Fruit fly (Drosophila melanogaster): ENCODE measurements around the gene Tig.

Tig gene

DNA sequence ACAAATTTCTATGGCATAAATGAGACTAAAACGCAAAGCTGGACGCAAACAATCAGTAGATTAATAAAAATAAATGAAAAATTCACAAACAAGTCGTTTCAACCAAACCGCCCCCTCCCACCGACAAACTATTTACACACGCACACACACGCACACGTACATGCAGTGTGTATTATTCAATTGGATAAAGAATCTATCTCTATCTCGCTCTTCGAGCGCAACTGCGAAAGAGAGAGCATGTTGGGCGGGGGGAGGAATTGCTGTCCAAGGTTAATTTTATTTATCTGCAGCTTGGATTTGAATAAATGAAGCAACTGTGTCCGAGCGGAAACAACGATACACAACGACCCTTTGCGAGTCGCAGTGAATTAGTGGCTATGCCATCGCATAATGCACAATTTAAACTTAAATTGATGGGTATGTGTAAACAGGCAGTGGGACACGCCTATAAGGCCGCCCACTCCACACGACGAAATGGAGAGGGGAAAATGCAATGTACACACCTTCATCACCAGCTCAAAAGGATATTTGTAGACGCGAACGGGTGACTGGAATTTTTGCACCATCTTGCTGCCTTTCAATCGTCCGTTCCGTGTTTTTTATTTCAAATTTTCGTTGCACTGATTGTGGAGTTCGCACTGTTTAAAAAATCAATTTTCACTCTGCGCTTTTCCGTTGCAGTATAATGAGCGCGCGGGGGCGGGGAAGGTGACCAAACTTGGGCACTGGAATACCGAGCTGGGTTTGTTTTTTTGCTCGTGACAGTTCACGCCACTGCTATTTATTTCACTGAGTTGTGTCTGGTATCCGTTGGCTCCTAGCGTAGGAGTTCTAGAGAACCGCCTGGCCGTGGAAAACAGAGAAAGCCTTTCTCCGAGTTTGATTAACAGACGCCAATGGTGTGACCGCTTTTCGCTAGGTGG, 32.2 kb upstream of the Tig start, which contains the start of gene retm:
Gene retm, minus strand, starts transcription at position 898 of the 923 bp plus-strand sequence.
- TF ChIP-seq EcR (GFP tag; optimal IDR thresholded peaks at IDR 0.05) = peak; percentile 48
- peak; percentile 21 for TF ChIP-seq CG13204 (GFP tag; optimal IDR thresholded peaks at IDR 0.05)
- no peak for TF ChIP-seq CG12605 (GFP tag; IDR thresholded peaks at IDR 0.05)
- no peak for TF ChIP-seq CG34367 (tag; optimal IDR thresholded peaks at IDR 0.05)
- TF ChIP-seq Snoo (tag; optimal IDR thresholded peaks at IDR 0.05) = no peak
- TF ChIP-seq CG10348 (GFP tag; IDR thresholded peaks at IDR 0.05) = no peak
- no peak for TF ChIP-seq gl (tag; optimal IDR thresholded peaks at IDR 0.05)
- no peak for TF ChIP-seq CG14655 (GFP tag; optimal IDR thresholded peaks at IDR 0.05)
- TF ChIP-seq Ets98B (GFP tag; IDR thresholded peaks at IDR 0.05) = peak; percentile 25; the same call in 1 of the 2 replicates
- TF ChIP-seq CG17806 (tag; optimal IDR thresholded peaks at IDR 0.05) = no peak
- peak; percentile 16; the same call in 1 of the 2 replicates for TF ChIP-seq CG32121 (GFP tag; IDR thresholded peaks at IDR 0.05)
- peak; percentile 20 for TF ChIP-seq Pif1A (GFP tag; optimal IDR thresholded peaks at IDR 0.05)
- TF ChIP-seq Pif1B (GFP tag; optimal IDR thresholded peaks at IDR 0.05) = peak; percentile 6
- no peak for TF ChIP-seq CG9948 (tag; optimal IDR thresholded peaks at IDR 0.05)

DNA sequence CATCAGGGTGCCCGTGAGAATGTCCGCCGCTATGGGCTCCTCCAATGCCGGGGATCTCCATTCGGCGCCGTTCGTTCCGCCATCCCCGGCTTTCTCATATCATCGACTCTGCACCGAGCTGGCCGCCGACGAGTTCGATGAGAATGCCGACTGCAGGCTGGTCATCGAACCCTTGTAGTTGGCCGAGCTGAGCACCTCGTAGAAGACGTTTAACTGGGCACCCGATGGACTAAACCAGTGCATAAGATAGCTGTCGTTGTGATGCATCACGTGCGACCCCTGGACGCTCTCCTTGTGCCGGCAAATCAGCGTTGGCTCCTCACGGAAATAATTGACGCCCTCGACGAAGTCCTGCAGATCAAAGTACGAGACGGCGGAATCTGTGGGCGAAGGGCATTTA, 26.6 kb upstream of the Tig start:
- no peak for TF ChIP-seq Pif1A (GFP tag; optimal IDR thresholded peaks at IDR 0.05)
- TF ChIP-seq EcR (GFP tag; optimal IDR thresholded peaks at IDR 0.05) = peak; percentile 80

- TF ChIP-seq CG32121 (GFP tag; IDR thresholded peaks at IDR 0.05) (no peak), D1 (tag; optimal IDR thresholded peaks at IDR 0.05) (peak; percentile 38), fd96Ca (GFP tag; IDR thresholded peaks at IDR 0.05) (no peak)
These were observed 25.2 kb upstream of the Tig start, which contains the start of gene Acox3 for dm6 chr2L:6448334-6448703. Gene Acox3 (minus strand): TSS chr2L:6448403.

dm6 chr2L:6447581-6448333, 24.6 kb upstream of the Tig start:
- TF ChIP-seq Pif1A (GFP tag; optimal IDR thresholded peaks at IDR 0.05) (no peak), CG13204 (GFP tag; optimal IDR thresholded peaks at IDR 0.05) (peak; percentile 59), CG8301 (tag; optimal IDR thresholded peaks at IDR 0.05) (peak; percentile 25), EcR (GFP tag; optimal IDR thresholded peaks at IDR 0.05) (peak; percentile 48), fd96Ca (GFP tag; IDR thresholded peaks at IDR 0.05) (no peak), Ets98B (GFP tag; IDR thresholded peaks at IDR 0.05) (0 out of 2 replicates have a peak, but pooled peaks have one; percentile 9), CG4496 (GFP tag; IDR thresholded peaks at IDR 0.05) (no peak), CG12605 (GFP tag; IDR thresholded peaks at IDR 0.05) (peak; percentile 59; the same call in 1 of the 2 replicates), CG15710 (tag; optimal IDR thresholded peaks at IDR 0.05) (no peak), gl (tag; optimal IDR thresholded peaks at IDR 0.05) (peak; percentile 21)

dm6 chr2L:6426329-6426728, 3.2 kb upstream of the Tig start:
- TF ChIP-seq CG15710 (tag; optimal IDR thresholded peaks at IDR 0.05) (no peak), CG12605 (GFP tag; IDR thresholded peaks at IDR 0.05) (no peak), CG9948 (tag; optimal IDR thresholded peaks at IDR 0.05) (no peak), Pif1A (GFP tag; optimal IDR thresholded peaks at IDR 0.05) (no peak), CG34367 (tag; optimal IDR thresholded peaks at IDR 0.05) (no peak), Ets98B (GFP tag; IDR thresholded peaks at IDR 0.05) (no peak), Snoo (tag; optimal IDR thresholded peaks at IDR 0.05) (no peak), CG8159 (tag; optimal IDR thresholded peaks at IDR 0.05) (no peak), EcR (GFP tag; optimal IDR thresholded peaks at IDR 0.05) (no peak), D1 (tag; optimal IDR thresholded peaks at IDR 0.05) (no peak), CG4496 (GFP tag; IDR thresholded peaks at IDR 0.05) (no peak), gl (tag; optimal IDR thresholded peaks at IDR 0.05) (no peak), CG10348 (GFP tag; IDR thresholded peaks at IDR 0.05) (no peak)

DNA sequence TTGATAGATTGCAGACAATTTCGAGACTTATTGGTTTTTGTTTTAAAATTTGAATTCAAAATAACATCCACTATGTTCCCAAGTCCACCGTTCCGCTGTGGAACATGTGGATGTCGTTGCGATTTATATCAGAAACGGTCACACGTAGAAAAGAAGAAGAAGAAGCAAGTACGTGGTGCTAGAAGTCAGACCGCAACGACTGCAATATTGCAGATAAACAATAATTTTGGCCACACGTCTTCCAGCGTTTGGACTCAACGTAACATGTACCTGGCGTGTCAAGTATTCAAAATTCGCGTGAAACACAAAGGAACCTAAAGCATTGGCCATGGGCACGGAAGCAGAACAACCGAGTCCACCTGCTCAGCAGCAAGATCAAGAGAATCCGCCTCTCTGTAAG, 1.1 kb upstream of the Tig start, which contains the start of gene Fic:
Gene Fic, plus strand, starts transcription at position 139 of the 400 bp plus-strand sequence.
- TF ChIP-seq rn (GFP tag; IDR thresholded peaks at IDR 0.05) = no peak
- TF ChIP-seq CG17806 (tag; optimal IDR thresholded peaks at IDR 0.05) = no peak
- TF ChIP-seq EcR (GFP tag; optimal IDR thresholded peaks at IDR 0.05) = no peak

DNA sequence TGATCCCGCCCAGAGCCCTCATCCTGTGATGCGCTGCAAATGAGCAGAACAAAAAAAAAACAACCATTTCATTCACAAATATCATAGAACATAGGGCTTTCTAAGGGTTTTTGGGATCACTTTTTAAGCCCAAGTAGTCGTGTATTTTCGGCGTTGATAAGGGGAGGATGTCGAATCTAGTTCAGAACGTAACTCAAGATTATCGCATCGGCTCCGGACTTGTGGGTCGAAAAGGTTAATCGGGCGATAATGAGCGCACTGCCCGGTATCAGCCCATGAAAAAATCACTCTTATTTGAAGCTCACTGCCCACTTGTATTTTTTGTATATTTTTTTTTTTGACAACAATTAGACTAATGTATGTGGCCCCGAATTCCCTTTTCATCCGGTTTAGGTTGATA, 622 bp downstream of the Tig start:
- TF ChIP-seq CG12605 (GFP tag; IDR thresholded peaks at IDR 0.05) = no peak
- no peak for TF ChIP-seq D1 (tag; optimal IDR thresholded peaks at IDR 0.05)
- no peak for TF ChIP-seq CG8301 (tag; optimal IDR thresholded peaks at IDR 0.05)
- TF ChIP-seq CG32121 (GFP tag; IDR thresholded peaks at IDR 0.05) = no peak
- TF ChIP-seq CG15710 (tag; optimal IDR thresholded peaks at IDR 0.05) = no peak
- no peak for TF ChIP-seq CG4496 (GFP tag; IDR thresholded peaks at IDR 0.05)
- no peak for TF ChIP-seq fd96Ca (GFP tag; IDR thresholded peaks at IDR 0.05)

All from whole organism, pupa.